Worm (Caenorhabditis elegans): ENCODE measurements around the gene F28B4.1.
A peak's percentile ranks its signal among the peaks of the same experiment; 100 is the strongest.

Gene F28B4.1

ce11 chrX:3235358-3235816 is 30.5 kb downstream of the F28B4.1 start, which contains the start of gene F28B4.3:
Gene F28B4.3 (minus strand): TSS chrX:3235408.
- TF ChIP-seq nhr-80 (tag; optimal IDR thresholded peaks at IDR 0.05) (peak; percentile 96), dox-1 (GFP tag; IDR thresholded peaks at IDR 0.05) (0 out of 2 replicates have a peak, but pooled peaks have one; percentile 27), ets-4 (GFP tag; optimal IDR thresholded peaks at IDR 0.05) (peak; percentile 54), repo-1 (tag; optimal IDR thresholded peaks at IDR 0.05) (peak; percentile 78), F23B12.7 (tag; optimal IDR thresholded peaks at IDR 0.05; ENCODE audit: insufficient read depth) (no peak), D2030.7 (GFP tag; IDR thresholded peaks at IDR 0.05) (no peak)

ce11 chrX:3243614-3244013 is 38.7 kb downstream of the F28B4.1 start, which contains the start of gene irg-7:
Gene irg-7 (minus strand): TSS chrX:3243636.
- TF ChIP-seq dpff-1 (tag; optimal IDR thresholded peaks at IDR 0.05) (no peak), lir-1 (GFP tag; conservative IDR thresholded peaks at IDR 0.05) (no peak), nhr-80 (tag; optimal IDR thresholded peaks at IDR 0.05) (peak; percentile 21), nhr-179 (tag; optimal IDR thresholded peaks at IDR 0.05) (no peak)

ce11 chrX:3244402-3244801 is 39.5 kb downstream of the F28B4.1 start:
- TF ChIP-seq nhr-27 (tag; optimal IDR thresholded peaks at IDR 0.05) (no peak), Y53F4B.3 (GFP tag; IDR thresholded peaks at IDR 0.05) (no peak), nhr-80 (tag; optimal IDR thresholded peaks at IDR 0.05) (peak; percentile 18), hmg-1.2 (GFP tag; IDR thresholded peaks at IDR 0.05) (no peak), ztf-26 (tag; optimal IDR thresholded peaks at IDR 0.05) (no peak)

ce11 chrX:3245812-3246211 is 40.9 kb downstream of the F28B4.1 start, which contains the start of gene F40F4.7:
Gene F40F4.7 (minus strand): TSS chrX:3245933.
- TF ChIP-seq nfya-1 (tag; optimal IDR thresholded peaks at IDR 0.05; ENCODE audit: borderline replicate concordance, insufficient read depth), result no peak
- no peak for TF ChIP-seq B0336.3 (GFP tag; IDR thresholded peaks at IDR 0.05)
- peak; percentile 91 for TF ChIP-seq attf-3 (GFP tag; conservative IDR thresholded peaks at IDR 0.05)
- TF ChIP-seq F57A8.1 (GFP tag; optimal IDR thresholded peaks at IDR 0.05), result no peak
- TF ChIP-seq madf-10 (tag; optimal IDR thresholded peaks at IDR 0.05), result peak; percentile 3
- peak; percentile 43 for TF ChIP-seq attf-5 (GFP tag; optimal IDR thresholded peaks at IDR 0.05)
- peak; percentile 53 for TF ChIP-seq lin-40 (tag; optimal IDR thresholded peaks at IDR 0.05)
- TF ChIP-seq F33H1.4 (GFP tag; IDR thresholded peaks at IDR 0.05), result no peak
- peak; percentile 32 for TF ChIP-seq ceh-27 (GFP tag; optimal IDR thresholded peaks at IDR 0.05)
- 0 out of 2 replicates have a peak, but pooled peaks have one; percentile 12 for TF ChIP-seq dox-1 (GFP tag; IDR thresholded peaks at IDR 0.05)
- peak; percentile 3 for TF ChIP-seq tbp1 (GFP tag; optimal IDR thresholded peaks at IDR 0.05)
- TF ChIP-seq ztf-6 (GFP tag; IDR thresholded peaks at IDR 0.05), result no peak
- no peak for TF ChIP-seq cebp-1 (GFP tag; IDR thresholded peaks at IDR 0.05)
- TF ChIP-seq cebp-1 (tag; optimal IDR thresholded peaks at IDR 0.05), result peak; percentile 61
- TF ChIP-seq ceh-40 (GFP tag; IDR thresholded peaks at IDR 0.05), result no peak
- peak; percentile 45 for TF ChIP-seq F23B12.7 (tag; optimal IDR thresholded peaks at IDR 0.05; ENCODE audit: insufficient read depth)
- TF ChIP-seq lin-54 (GFP tag; optimal IDR thresholded peaks at IDR 0.05), result peak; percentile 3
- TF ChIP-seq Y53G8AR.9 (GFP tag; conservative IDR thresholded peaks at IDR 0.05), result 0 out of 2 replicates have a peak, but pooled peaks have one; percentile 39
- no peak for TF ChIP-seq ceh-58 (GFP tag; IDR thresholded peaks at IDR 0.05)
- TF ChIP-seq nhr-80 (tag; optimal IDR thresholded peaks at IDR 0.05), result peak; percentile 69
- peak; percentile 5 for TF ChIP-seq pha-4 (tag; optimal IDR thresholded peaks at IDR 0.05)
- 0 out of 2 replicates have a peak, but pooled peaks have one; percentile 7 for TF ChIP-seq hmg-1.2 (GFP tag; IDR thresholded peaks at IDR 0.05)
- no peak for TF ChIP-seq die-1 (tag; optimal IDR thresholded peaks at IDR 0.05)
- TF ChIP-seq nfyb-1 (GFP tag; IDR thresholded peaks at IDR 0.05), result peak; percentile 60; the same call in 1 of the 2 replicates
- TF ChIP-seq him-1 (tag; optimal IDR thresholded peaks at IDR 0.05), result no peak
- no peak for TF ChIP-seq let-607 (tag; optimal IDR thresholded peaks at IDR 0.05)
- peak; percentile 27 for TF ChIP-seq somi-1 (GFP tag; optimal IDR thresholded peaks at IDR 0.05)

Measured in whole organism, young adult.